Worm (Caenorhabditis elegans): ENCODE measurements around the gene Y26E6A.3.

- TF ChIP-seq ceh-82 (tag; optimal IDR thresholded peaks at IDR 0.05) (no peak), fos-1 (tag; optimal IDR thresholded peaks at IDR 0.05) (no peak), unc-62 (GFP tag; optimal IDR thresholded peaks at IDR 0.05 in 1 of 2) (no peak), unc-62 (tag; optimal IDR thresholded peaks at IDR 0.05) (no peak), F49E8.2 (tag; optimal IDR thresholded peaks at IDR 0.05; ENCODE audit: borderline replicate concordance) (no peak), R02D3.7 (tag; optimal IDR thresholded peaks at IDR 0.05) (no peak), aly-2 (tag; optimal IDR thresholded peaks at IDR 0.05) (no peak)
Observed at ce11 chrX:13952347-13952746, 42.6 kb upstream of the Y26E6A.3 start.
